Fruit fly (Drosophila melanogaster): Measurements from ENCODE around the gene Snoo.

Snoo gene

DNA sequence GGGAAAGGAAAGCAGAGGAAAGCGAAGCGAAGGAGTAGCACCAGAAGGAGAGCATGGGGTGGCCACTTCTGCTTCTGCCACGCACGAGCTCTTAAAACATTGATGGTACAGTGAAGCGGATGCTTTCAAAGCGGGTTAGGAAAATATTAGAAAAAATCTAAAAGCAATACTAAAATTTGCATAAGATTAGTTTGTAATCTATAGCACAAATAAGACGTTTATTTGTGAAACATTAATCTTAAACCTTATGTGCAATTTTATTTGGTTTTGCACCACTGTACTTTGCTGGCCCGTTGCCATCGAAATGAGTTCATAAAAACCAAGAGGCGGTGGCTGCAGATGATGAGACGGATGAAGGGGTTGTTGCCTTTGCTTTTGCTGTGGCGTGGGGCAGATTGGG is 58.6 kb downstream of the Snoo start (continued):
- TF ChIP-seq wor (GFP tag; IDR thresholded peaks at IDR 0.05), result peak; percentile 86
- peak; percentile 81 for TF ChIP-seq Six4 (GFP tag; optimal IDR thresholded peaks at IDR 0.05)
- TF ChIP-seq CG18476 (GFP tag; optimal IDR thresholded peaks at IDR 0.05), result peak; percentile 79
- TF ChIP-seq sd (tag; optimal IDR thresholded peaks at IDR 0.05), result peak; percentile 61
- TF ChIP-seq CG11247 (GFP tag; IDR thresholded peaks at IDR 0.05), result peak; percentile 84
- TF ChIP-seq seq (GFP tag; IDR thresholded peaks at IDR 0.05), result peak; percentile 90
- peak; percentile 78 for TF ChIP-seq ro (GFP tag; IDR thresholded peaks at IDR 0.05)
- TF ChIP-seq Side (GFP tag; optimal IDR thresholded peaks at IDR 0.05), result peak; percentile 89
- TF ChIP-seq stwl (tag; optimal IDR thresholded peaks at IDR 0.05), result no peak
- peak; percentile 68 for TF ChIP-seq CG17802 (tag; optimal IDR thresholded peaks at IDR 0.05)
- peak; percentile 75 for TF ChIP-seq CHES-1-like (GFP tag; optimal IDR thresholded peaks at IDR 0.05)
- peak; percentile 85 for TF ChIP-seq Hsf (GFP tag; optimal IDR thresholded peaks at IDR 0.05)
- no peak for TF ChIP-seq Trl (optimal IDR thresholded peaks at IDR 0.05)
- TF ChIP-seq Trl (GFP tag; optimal IDR thresholded peaks at IDR 0.05), result peak; percentile 88
- peak; percentile 93 for TF ChIP-seq dysf (GFP tag; IDR thresholded peaks at IDR 0.05)
- no peak for TF ChIP-seq Lpt (GFP tag; optimal IDR thresholded peaks at IDR 0.05)
- TF ChIP-seq CG3163 (GFP tag; optimal IDR thresholded peaks at IDR 0.05), result peak; percentile 73
- peak; percentile 92 for TF ChIP-seq Ptx1 (GFP tag; IDR thresholded peaks at IDR 0.05)
- peak; percentile 92 for TF ChIP-seq unpg (GFP tag; optimal IDR thresholded peaks at IDR 0.05)
- no peak for TF ChIP-seq CG1832 (GFP tag; optimal IDR thresholded peaks at IDR 0.05)
- peak; percentile 64 for TF ChIP-seq CG11560 (tag; IDR thresholded peaks at IDR 0.05)
- TF ChIP-seq CG7987 (GFP tag; optimal IDR thresholded peaks at IDR 0.05), result peak; percentile 60
- no peak for TF ChIP-seq CG3065 (GFP tag; optimal IDR thresholded peaks at IDR 0.05)
- TF ChIP-seq CG18764 (GFP tag; optimal IDR thresholded peaks at IDR 0.05), result peak; percentile 76
- TF ChIP-seq gt (GFP tag; IDR thresholded peaks at IDR 0.05), result peak; percentile 71; the same call in 1 of the 2 replicates
- peak; percentile 76 for TF ChIP-seq dimm (GFP tag; IDR thresholded peaks at IDR 0.05)
- peak; percentile 89 for TF ChIP-seq CG12769 (tag; optimal IDR thresholded peaks at IDR 0.05)
- TF ChIP-seq Oaz (GFP tag; IDR thresholded peaks at IDR 0.05), result peak; percentile 82
- peak in 1 of 2 experiments; percentile 41 for TF ChIP-seq crp (GFP tag; optimal IDR thresholded peaks at IDR 0.05)
- no peak for TF ChIP-seq Dll (GFP tag; IDR thresholded peaks at IDR 0.05; ENCODE audit: partially characterized antibody)
- peak; percentile 74 for TF ChIP-seq en (GFP tag; optimal IDR thresholded peaks at IDR 0.05)
- no peak for TF ChIP-seq pfk (GFP tag; optimal IDR thresholded peaks at IDR 0.05)
- no peak for TF ChIP-seq chinmo (GFP tag; IDR thresholded peaks at IDR 0.05; ENCODE audit: partially characterized antibody)
- peak; percentile 92 for TF ChIP-seq tgo (GFP tag; IDR thresholded peaks at IDR 0.05)
- TF ChIP-seq B-H1 (GFP tag; IDR thresholded peaks at IDR 0.05), result peak; percentile 87
- peak; percentile 76 for TF ChIP-seq Fer2 (tag; optimal IDR thresholded peaks at IDR 0.05)
- peak; percentile 81 for TF ChIP-seq CG10147 (GFP tag; optimal IDR thresholded peaks at IDR 0.05)
- TF ChIP-seq CG12744 (GFP tag; optimal IDR thresholded peaks at IDR 0.05), result peak; percentile 46
- TF ChIP-seq Lhr (GFP tag; optimal IDR thresholded peaks at IDR 0.05), result peak; percentile 33
- peak; percentile 87 for TF ChIP-seq ATbp (GFP tag; optimal IDR thresholded peaks at IDR 0.05)
- peak; percentile 47; the same call in 1 of the 2 replicates for TF ChIP-seq dan (GFP tag; IDR thresholded peaks at IDR 0.05)
- no peak for TF ChIP-seq CG42726 (GFP tag; IDR thresholded peaks at IDR 0.05; ENCODE audit: partially characterized antibody)
- peak; percentile 70 for TF ChIP-seq CG5245 (GFP tag; optimal IDR thresholded peaks at IDR 0.05)
- peak; percentile 53 for TF ChIP-seq zfh2 (GFP tag; optimal IDR thresholded peaks at IDR 0.05)
- peak; percentile 31 for TF ChIP-seq sima (GFP tag; optimal IDR thresholded peaks at IDR 0.05)
- peak; percentile 72 for TF ChIP-seq fu2 (GFP tag; optimal IDR thresholded peaks at IDR 0.05)
- TF ChIP-seq CG9609 (GFP tag; optimal IDR thresholded peaks at IDR 0.05), result peak; percentile 79
- peak; percentile 88 for TF ChIP-seq E2f1 (GFP tag; IDR thresholded peaks at IDR 0.05)
- no peak for TF ChIP-seq pan (optimal IDR thresholded peaks at IDR 0.05)
- peak in 1 of 2 experiments; percentile 93 for TF ChIP-seq pan (GFP tag; optimal IDR thresholded peaks at IDR 0.05 in 1 of 2, IDR thresholded peaks at IDR 0.05 in 1 of 2)
- peak; percentile 68 for TF ChIP-seq CG12104 (GFP tag; optimal IDR thresholded peaks at IDR 0.05)
- peak; percentile 77 for TF ChIP-seq Spps (tag; optimal IDR thresholded peaks at IDR 0.05)

Measured in whole organism, embryonic.